Worm (Caenorhabditis elegans) whole organism, L1 larva: ENCODE data around the gene C23G10.10.

Experiments
- C04F5.9 ChIP-seq: sonication (generic microtip); optimal IDR thresholded peaks from 2 replicates; lab custom pipeline; 2016; ENCODE audit warnings: missing genetic modification characterization, missing compliant biosample characterization
- C16A3.4 ChIP-seq: fragments of 150-350 bp; optimal IDR thresholded peaks from 2 replicates; lab custom pipeline; 2014; ENCODE audit warnings: missing biosample characterization, missing genetic modification characterization
- aly-2 ChIP-seq: fragments of 150-350 bp; optimal IDR thresholded peaks from 2 replicates; lab custom pipeline; 2014; ENCODE audit warnings: missing biosample characterization, missing genetic modification characterization
- blmp-1 ChIP-seq: fragments of 150-350 bp; optimal IDR thresholded peaks from 2 replicates; lab custom pipeline; 2014; ENCODE audit warnings: missing biosample characterization, missing genetic modification characterization
- ceh-63 ChIP-seq: fragments of 200-800 bp; sonication (Bioruptor generic); optimal IDR thresholded peaks from 2 replicates; lab custom pipeline; 2018; ENCODE audit warnings: mild to moderate bottlenecking, missing genetic modification characterization, missing compliant biosample characterization
- ceh-8 ChIP-seq: fragments of 200-800 bp; sonication (Bioruptor generic); optimal IDR thresholded peaks from 2 replicates; lab custom pipeline; 2018; ENCODE audit warnings: mild to moderate bottlenecking, missing genetic modification characterization, moderate library complexity, missing compliant biosample characterization
- ceh-88 ChIP-seq: fragments of 200-800 bp; sonication (Bioruptor generic); IDR thresholded peaks from 2 replicates; pipeline ENCODE4 v1.3.6; 2022; ENCODE audit warnings: missing genetic modification characterization, missing compliant biosample characterization
- dsc-1 ChIP-seq: sonication (generic microtip); optimal IDR thresholded peaks from 2 replicates; lab custom pipeline; 2016; ENCODE audit warnings: mild to moderate bottlenecking, missing genetic modification characterization, missing compliant biosample characterization
- efl-1 ChIP-seq, 4 experiments: fragments of 150-350 bp; optimal IDR thresholded peaks in 3 of 4; peaks in 1 of 4; 1 replicate in 1 of 4; 2 replicates in 3 of 4; lab custom pipeline; 2014; ENCODE audit warnings: missing biosample characterization in 2 of 4, missing genetic modification characterization in 2 of 4, missing genetic modification reagents in 2 of 4
- efl-3 ChIP-seq: fragments of 200-800 bp; sonication (Bioruptor generic); optimal IDR thresholded peaks from 2 replicates; lab custom pipeline; 2018; ENCODE audit warnings: mild to moderate bottlenecking, missing genetic modification characterization, missing compliant biosample characterization
- ets-5 ChIP-seq: fragments of 200-800 bp; sonication (Bioruptor generic); IDR thresholded peaks from 2 replicates; pipeline ENCODE4 v1.3.6; 2022; ENCODE audit warnings: missing genetic modification characterization, missing compliant biosample characterization
- fkh-10 ChIP-seq: sonication (generic microtip); optimal IDR thresholded peaks from 2 replicates; lab custom pipeline; 2017; ENCODE audit warnings: missing biosample characterization, missing genetic modification reagents, missing genetic modification characterization
- fkh-4 ChIP-seq: sonication (generic microtip); optimal IDR thresholded peaks from 2 replicates; lab custom pipeline; 2016; ENCODE audit warnings: missing compliant biosample characterization, missing genetic modification characterization, borderline replicate concordance
- grh-1 ChIP-seq: fragments of 200-800 bp; sonication (Bioruptor generic); IDR thresholded peaks from 2 replicates; pipeline ENCODE4 v1.3.6; 2022; ENCODE audit warnings: missing genetic modification reagents, missing genetic modification characterization, missing compliant biosample characterization
- hlh-4 ChIP-seq: sonication (generic microtip); optimal IDR thresholded peaks from 2 replicates; lab custom pipeline; 2016; ENCODE audit warnings: mild to moderate bottlenecking, missing genetic modification characterization, missing compliant biosample characterization
- hpl-2 ChIP-seq: fragments of 150-350 bp; optimal IDR thresholded peaks from 2 replicates; lab custom pipeline; 2014; ENCODE audit warnings: missing biosample characterization, missing genetic modification reagents, missing genetic modification characterization
- irx-1 ChIP-seq: sonication (generic microtip); optimal IDR thresholded peaks from 2 replicates; lab custom pipeline; 2016; ENCODE audit warnings: missing genetic modification characterization, missing compliant biosample characterization
- isw-1 ChIP-seq: fragments of 200-800 bp; sonication (Bioruptor generic); IDR thresholded peaks from 2 replicates; pipeline ENCODE4 v1.3.6; 2022; ENCODE audit warnings: missing genetic modification characterization, missing compliant biosample characterization
- lin-13 ChIP-seq: fragments of 150-350 bp; optimal IDR thresholded peaks from 2 replicates; lab custom pipeline; 2014; ENCODE audit warnings: missing biosample characterization, missing genetic modification reagents, missing genetic modification characterization
- lin-14 ChIP-seq: fragments of 200-800 bp; sonication (Bioruptor generic); optimal IDR thresholded peaks from 2 replicates; lab custom pipeline; 2018; ENCODE audit warnings: mild to moderate bottlenecking, missing genetic modification characterization, moderate library complexity, missing compliant biosample characterization
- lin-35 ChIP-seq, 2 experiments: fragments of 150-350 bp; optimal IDR thresholded peaks; 2 replicates each; lab custom pipeline; 2014; ENCODE audit warnings: missing biosample characterization in 2 of 2, missing genetic modification characterization in 2 of 2, missing genetic modification reagents in 2 of 2
- lin-39 ChIP-seq: fragments of 150-350 bp; optimal IDR thresholded peaks from 2 replicates; lab custom pipeline; 2014; ENCODE audit warnings: missing biosample characterization, missing genetic modification reagents, missing genetic modification characterization
- lsy-2 ChIP-seq, 2 experiments: fragments of 150-350 bp; optimal IDR thresholded peaks; 2 replicates each; lab custom pipeline; 2014; ENCODE audit warnings: missing biosample characterization in 2 of 2, missing genetic modification characterization in 2 of 2
- mdl-1 ChIP-seq, 2 experiments: fragments of 150-350 bp; optimal IDR thresholded peaks; 2 replicates each; lab custom pipeline; 2014 to 2017; ENCODE audit warnings: missing biosample characterization in 2 of 2, missing genetic modification characterization in 2 of 2, inconsistent platforms in 1 of 2
- mep-1 ChIP-seq: fragments of 150-350 bp; optimal IDR thresholded peaks from 2 replicates; lab custom pipeline; 2014; ENCODE audit warnings: missing biosample characterization, missing genetic modification characterization
- nhr-11 ChIP-seq: fragments of 150-350 bp; optimal IDR thresholded peaks from 2 replicates; lab custom pipeline; 2014; ENCODE audit warnings: missing biosample characterization, missing genetic modification characterization
- nhr-19 ChIP-seq: fragments of 200-800 bp; sonication (Bioruptor generic); conservative IDR thresholded peaks from 2 replicates; pipeline ENCODE4 v1.3.6; 2022; ENCODE audit warnings: missing genetic modification characterization, missing compliant biosample characterization
- nhr-237 ChIP-seq: fragments of 150-350 bp; optimal IDR thresholded peaks from 2 replicates; lab custom pipeline; 2014; ENCODE audit warnings: missing biosample characterization, missing genetic modification characterization
- nhr-47 ChIP-seq: sonication (generic microtip); optimal IDR thresholded peaks from 2 replicates; lab custom pipeline; 2016; ENCODE audit warnings: mild to moderate bottlenecking, missing genetic modification characterization, moderate library complexity, missing compliant biosample characterization
- nhr-71 ChIP-seq: sonication (generic microtip); optimal IDR thresholded peaks from 2 replicates; lab custom pipeline; 2016; ENCODE audit warnings: mild to moderate bottlenecking, missing genetic modification characterization, moderate library complexity, missing compliant biosample characterization
- nhr-85 ChIP-seq: sonication (generic microtip); peaks from one replicate; lab custom pipeline; 2016; ENCODE audit warnings: missing genetic modification characterization, inconsistent platforms, missing compliant biosample characterization
- nhr-90 ChIP-seq: sonication (generic microtip); optimal IDR thresholded peaks from 2 replicates; lab custom pipeline; 2016; ENCODE audit warnings: mild to moderate bottlenecking, missing genetic modification characterization, missing compliant biosample characterization; ENCODE audit not compliant: poor library complexity
- pag-3 ChIP-seq: sonication (generic microtip); optimal IDR thresholded peaks from 2 replicates; lab custom pipeline; 2017; ENCODE audit warnings: missing genetic modification characterization, mild to moderate bottlenecking, missing compliant biosample characterization, antibody characterized with exemption, borderline replicate concordance; ENCODE audit not compliant: insufficient read depth
- pax-3 ChIP-seq: fragments of 200-800 bp; sonication (Bioruptor generic); optimal IDR thresholded peaks from 2 replicates; lab custom pipeline; 2018; ENCODE audit warnings: mild to moderate bottlenecking, missing genetic modification characterization, moderate library complexity, missing compliant biosample characterization
- skn-1 ChIP-seq: fragments of 150-350 bp; optimal IDR thresholded peaks from 2 replicates; lab custom pipeline; 2014; ENCODE audit warnings: missing biosample characterization, missing genetic modification characterization
- snpc-4 ChIP-seq: fragments of 150-350 bp; optimal IDR thresholded peaks from 2 replicates; lab custom pipeline; 2014; ENCODE audit warnings: missing biosample characterization, missing genetic modification characterization
- snu-23 ChIP-seq: sonication (generic microtip); optimal IDR thresholded peaks from 2 replicates; lab custom pipeline; 2016; ENCODE audit warnings: missing genetic modification characterization, missing compliant biosample characterization
- sox-4 ChIP-seq: sonication (generic microtip); optimal IDR thresholded peaks from 2 replicates; lab custom pipeline; 2016; ENCODE audit warnings: missing genetic modification characterization, missing compliant biosample characterization
- sptf-1 ChIP-seq: fragments of 150-350 bp; optimal IDR thresholded peaks from 2 replicates; lab custom pipeline; 2014; ENCODE audit warnings: missing biosample characterization, missing genetic modification characterization
- sup-37 ChIP-seq: fragments of 200-800 bp; sonication (Bioruptor generic); optimal IDR thresholded peaks from 2 replicates; lab custom pipeline; 2018; ENCODE audit warnings: mild to moderate bottlenecking, missing genetic modification characterization, missing compliant biosample characterization
- tlp-1 ChIP-seq: fragments of 150-350 bp; optimal IDR thresholded peaks from 2 replicates; lab custom pipeline; 2014; ENCODE audit warnings: missing biosample characterization, missing genetic modification characterization
- unc-130 ChIP-seq: fragments of 150-350 bp; optimal IDR thresholded peaks from 2 replicates; lab custom pipeline; 2017; ENCODE audit warnings: missing biosample characterization, missing genetic modification characterization, inconsistent platforms
- unc-86 ChIP-seq: sonication (generic microtip); optimal IDR thresholded peaks from 2 replicates; lab custom pipeline; 2016; ENCODE audit warnings: missing genetic modification characterization, missing compliant biosample characterization
- vab-15 ChIP-seq: sonication (generic microtip); optimal IDR thresholded peaks from 2 replicates; lab custom pipeline; 2017; ENCODE audit warnings: missing genotype, mild to moderate bottlenecking, missing genetic modification characterization, missing compliant biosample characterization
- ztf-4 ChIP-seq: fragments of 150-350 bp; optimal IDR thresholded peaks from 2 replicates; lab custom pipeline; 2014; ENCODE audit warnings: missing biosample characterization, missing genetic modification characterization

Gene C23G10.10

ce11 chrIII:6170038-6170437 lies 43.8 kb downstream of the C23G10.10 start (continued):
- TF ChIP-seq nhr-47 (tag; lab: Kevin White, UChicago) (no peak), isw-1 (GFP tag; lab: Robert Waterston, UW) (no peak), fkh-4 (tag; lab: Kevin White, UChicago) (no peak), efl-3 (no peak), lin-14 (GFP tag; lab: Kevin White, UChicago) (peak; percentile 84), pag-3 (tag; lab: Kevin White, UChicago) (no peak), lin-13 (no peak), nhr-85 (tag; lab: Kevin White, UChicago) (peak; percentile 67), nhr-90 (no peak), mep-1 (tag; lab: Kevin White, UChicago) (no peak), hpl-2 (GFP tag; lab: Kevin White, UChicago) (no peak)
- TF ChIP-seq, all 84 proteins: peak for 19

ce11 chrIII:6168497-6169227 lies 45.2 kb downstream of the C23G10.10 start, which contains the start of gene efk-1:
Gene efk-1 (minus strand): TSS chrIII:6168547.
- TF ChIP-seq C04F5.9 (tag; lab: Kevin White, UChicago) (no peak), dsc-1 (tag; lab: Kevin White, UChicago) (no peak), C16A3.4 (tag; lab: Kevin White, UChicago) (peak; percentile 1), mep-1 (tag; lab: Kevin White, UChicago) (peak; percentile 7), hlh-4 (tag; lab: Kevin White, UChicago) (no peak), unc-130 (tag; lab: Kevin White, UChicago) (no peak), lin-14 (GFP tag; lab: Kevin White, UChicago) (peak; percentile 8), lin-35 (GFP tag; optimal IDR thresholded peaks at IDR 0.05; lab: Kevin White, UChicago) (peak in 1 of 2 experiments; percentile 45), nhr-90 (no peak), grh-1 (GFP tag; lab: Robert Waterston, UW) (no peak), tlp-1 (no peak), nhr-11 (tag; lab: Kevin White, UChicago) (no peak), efl-1 (optimal IDR thresholded peaks at IDR 0.05; lab: Kevin White, UChicago) (no peak), efl-1 (GFP tag; optimal IDR thresholded peaks at IDR 0.05 in 1 of 2; lab: Kevin White, UChicago) (peak in 1 of 2 experiments; percentile 26)
- TF ChIP-seq, all 84 proteins: peak for 5

DNA sequence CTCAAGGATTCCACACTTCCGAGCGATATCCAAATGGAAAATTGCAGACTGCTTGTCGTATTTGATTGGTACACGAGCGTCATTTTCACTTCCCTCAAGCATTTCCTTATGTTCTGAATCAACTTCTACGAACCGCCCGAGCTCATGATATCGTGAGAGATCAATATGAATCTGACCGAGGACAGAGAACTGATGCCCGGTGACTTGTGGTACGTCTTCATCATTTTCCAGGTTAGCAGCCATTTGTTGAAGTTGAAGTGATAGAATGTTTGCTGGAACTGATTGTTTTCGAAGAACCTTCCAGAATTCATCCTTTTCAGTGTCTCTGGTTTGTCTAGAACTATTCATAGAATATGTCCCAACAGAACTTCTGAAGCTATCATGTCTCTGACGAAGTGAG lies 47.2 kb downstream of the C23G10.10 start:
- TF ChIP-seq mep-1 (tag; lab: Kevin White, UChicago): no peak
- no peak for TF ChIP-seq dsc-1 (tag; lab: Kevin White, UChicago)
- no peak for TF ChIP-seq sox-4
- no peak for TF ChIP-seq mdl-1 (tag; optimal IDR thresholded peaks at IDR 0.05; lab: Kevin White, UChicago)
- no peak for TF ChIP-seq hlh-4 (tag; lab: Kevin White, UChicago)
- TF ChIP-seq sup-37 (GFP tag; lab: Kevin White, UChicago): no peak
- TF ChIP-seq nhr-85 (tag; lab: Kevin White, UChicago): no peak
- no peak for TF ChIP-seq blmp-1
- TF ChIP-seq aly-2 (tag; lab: Kevin White, UChicago): no peak
- TF ChIP-seq snu-23: no peak
- no peak for TF ChIP-seq nhr-237 (tag; lab: Kevin White, UChicago)
- TF ChIP-seq isw-1 (GFP tag; lab: Robert Waterston, UW): no peak
- TF ChIP-seq pax-3 (tag; lab: Kevin White, UChicago): no peak
- no peak for TF ChIP-seq lsy-2 (tag; optimal IDR thresholded peaks at IDR 0.05; lab: Kevin White, UChicago)
- TF ChIP-seq fkh-10 (GFP tag; lab: Kevin White, UChicago): no peak
- no peak for TF ChIP-seq ztf-4 (tag; lab: Kevin White, UChicago)

DNA sequence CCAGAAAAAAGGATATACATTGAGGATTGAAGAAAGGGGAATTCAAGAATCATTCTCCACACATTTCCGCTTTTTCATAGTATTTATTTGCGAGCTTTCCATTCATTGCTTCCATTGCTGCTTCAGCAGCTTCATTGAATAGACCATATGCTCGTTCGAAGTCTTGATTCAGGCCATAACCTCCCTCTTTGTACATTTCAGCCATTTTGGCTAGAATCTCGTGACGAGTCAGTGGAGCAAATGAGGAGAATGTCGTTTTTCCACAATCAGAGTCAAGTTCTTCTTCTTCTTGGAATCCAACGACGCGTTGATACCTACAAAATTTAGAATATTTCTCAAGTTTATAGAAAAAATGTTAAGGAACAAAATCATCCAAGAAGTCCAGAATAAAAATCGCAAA lies 48.6 kb downstream of the C23G10.10 start:
- TF ChIP-seq nhr-19 (GFP tag; lab: Robert Waterston, UW) (no peak), grh-1 (GFP tag; lab: Robert Waterston, UW) (no peak), sox-4 (no peak), nhr-71 (tag; lab: Kevin White, UChicago) (no peak), sptf-1 (tag; lab: Kevin White, UChicago) (no peak), ceh-88 (GFP tag; lab: Robert Waterston, UW) (no peak), skn-1 (tag; lab: Kevin White, UChicago) (no peak), ceh-63 (GFP tag; lab: Kevin White, UChicago) (no peak), blmp-1 (no peak), lsy-2 (tag; optimal IDR thresholded peaks at IDR 0.05; lab: Kevin White, UChicago) (no peak), mdl-1 (tag; optimal IDR thresholded peaks at IDR 0.05; lab: Kevin White, UChicago) (no peak), irx-1 (tag; lab: Kevin White, UChicago) (no peak), unc-86 (tag; lab: Kevin White, UChicago) (no peak), lin-39 (no peak), ceh-8 (no peak), ets-5 (no peak), hlh-4 (tag; lab: Kevin White, UChicago) (no peak), vab-15 (no peak), snpc-4 (tag; lab: Kevin White, UChicago) (no peak)
